Worm (Caenorhabditis elegans): Measurements from ENCODE around the gene C52B9.10.

DNA sequence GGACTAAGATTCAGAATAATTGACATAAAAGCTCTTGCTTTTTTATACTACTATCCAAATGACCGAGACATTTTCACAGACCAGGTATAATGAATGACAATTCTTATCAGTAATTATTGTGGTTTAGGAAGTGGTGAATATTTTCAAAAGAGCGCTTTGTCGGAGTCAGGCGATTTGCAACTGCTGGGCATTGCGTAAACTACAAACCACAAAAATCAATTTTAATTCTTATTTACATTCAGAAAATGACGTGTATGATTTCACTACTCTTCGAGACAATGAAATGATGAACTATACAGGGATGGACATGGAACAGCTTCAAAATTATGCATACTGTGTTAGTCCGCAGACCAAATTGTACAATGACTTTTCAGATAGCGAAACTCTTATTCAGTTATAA is 10.8 kb downstream of the C52B9.10 start:
- TF ChIP-seq pha-4 (tag; optimal IDR thresholded peaks at IDR 0.05) (no peak), sox-4 (tag; optimal IDR thresholded peaks at IDR 0.05) (no peak), elt-4 (tag; optimal IDR thresholded peaks at IDR 0.05) (no peak), ceh-34 (tag; optimal IDR thresholded peaks at IDR 0.05) (no peak)
